Worm (Caenorhabditis elegans) whole organism, midembryonic: ENCODE data around the gene Y77E11A.8.

Experiments used
- med-1 ChIP-seq: sonication (generic microtip); optimal IDR thresholded peaks from 2 replicates; lab custom pipeline; 2017; ENCODE audit warnings: missing genetic modification characterization, mild to moderate bottlenecking, missing compliant biosample characterization, antibody characterized with exemption, missing genetic modification reagents; ENCODE audit not compliant: insufficient read depth
- tab-1 ChIP-seq: fragments of 200-800 bp; sonication (Bioruptor generic); IDR thresholded peaks from 2 replicates; pipeline ENCODE4 v1.3.6; 2022; ENCODE audit warnings: missing genetic modification characterization, missing compliant biosample characterization

DNA sequence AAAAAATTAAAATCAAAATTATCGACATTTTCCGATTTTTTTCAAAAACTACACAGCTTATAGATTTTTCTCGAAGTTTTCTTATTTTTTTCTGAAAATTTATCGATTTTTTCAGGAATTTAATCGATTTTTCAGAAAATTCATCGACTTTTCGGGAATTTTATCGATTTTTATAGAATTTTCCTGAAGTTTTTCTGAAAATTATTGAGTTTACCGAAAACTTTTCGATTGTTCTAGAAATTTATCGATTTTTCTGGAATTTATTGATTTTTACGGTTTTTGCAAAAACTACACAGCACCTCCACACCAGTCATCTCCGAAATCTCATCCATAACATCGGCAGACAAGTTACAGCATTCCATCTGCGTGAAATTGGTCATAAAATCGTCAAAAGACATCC lies 12.8 kb upstream of the Y77E11A.8 start:
- TF ChIP-seq med-1 (GFP tag; lab: Kevin White, UChicago) (no peak), tab-1 (GFP tag; lab: Robert Waterston, UW) (no peak)
